Fruit fly (Drosophila melanogaster): ENCODE measurements around the gene GatA.

The GatA gene

dm6 chr3R:19074207-19074606, 45.5 kb upstream of the GatA start (continued):
- TF ChIP-seq ase (GFP tag; IDR thresholded peaks at IDR 0.05) (peak; percentile 54; the same call in 1 of the 3 replicates), D19B (GFP tag; optimal IDR thresholded peaks at IDR 0.05) (no peak), sisA (GFP tag; IDR thresholded peaks at IDR 0.05) (peak; percentile 56), CG1603 (tag; optimal IDR thresholded peaks at IDR 0.05) (peak; percentile 37), jumu (GFP tag; optimal IDR thresholded peaks at IDR 0.05) (peak; percentile 15), CG32772 (GFP tag; IDR thresholded peaks at IDR 0.05) (peak; percentile 28; the same call in 1 of the 2 replicates), hkb (optimal IDR thresholded peaks at IDR 0.05) (no peak), hkb (GFP tag; IDR thresholded peaks at IDR 0.05) (peak; percentile 62; the same call in 1 of the 2 replicates), Nf-YA (GFP tag; IDR thresholded peaks at IDR 0.05) (no peak), CG4424 (GFP tag; optimal IDR thresholded peaks at IDR 0.05) (peak; percentile 45), vvl (GFP tag; IDR thresholded peaks at IDR 0.05) (peak; percentile 37), CG2712 (tag; optimal IDR thresholded peaks at IDR 0.05) (peak; percentile 47), dysf (GFP tag; IDR thresholded peaks at IDR 0.05) (peak; percentile 21; the same call in 1 of the 3 replicates), CG6813 (GFP tag; optimal IDR thresholded peaks at IDR 0.05) (no peak), sens (GFP tag) (peak; percentile 78), dmrt99B (tag; optimal IDR thresholded peaks at IDR 0.05) (peak; percentile 3), gem (tag; optimal IDR thresholded peaks at IDR 0.05) (peak; percentile 12), esg (GFP tag; conservative IDR thresholded peaks at IDR 0.05) (0 out of 2 replicates have a peak, but pooled peaks have one; percentile 25), Xbp1 (GFP tag; optimal IDR thresholded peaks at IDR 0.05) (peak; percentile 19), bsh (GFP tag; optimal IDR thresholded peaks at IDR 0.05) (peak; percentile 45 to 53), CG10274 (GFP tag; optimal IDR thresholded peaks at IDR 0.05) (no peak), CG10366 (GFP tag; IDR thresholded peaks at IDR 0.05) (peak; percentile 28; the same call in 1 of the 2 replicates), ranshi (GFP tag; IDR thresholded peaks at IDR 0.05) (peak; percentile 34; the same call in 1 of the 2 replicates), oc (tag; optimal IDR thresholded peaks at IDR 0.05) (no peak), CG17328 (GFP tag; IDR thresholded peaks at IDR 0.05) (peak; percentile 64), CG13894 (tag; optimal IDR thresholded peaks at IDR 0.05) (no peak), HLH3B (GFP tag; IDR thresholded peaks at IDR 0.05) (peak; percentile 33; the same call in 1 of the 2 replicates), Dad (GFP tag; optimal IDR thresholded peaks at IDR 0.05) (no peak), dmrt11E (tag; optimal IDR thresholded peaks at IDR 0.05) (peak; percentile 18), CG5245 (GFP tag; optimal IDR thresholded peaks at IDR 0.05) (no peak), CG11504 (tag; optimal IDR thresholded peaks at IDR 0.05) (peak; percentile 10), ro (GFP tag; IDR thresholded peaks at IDR 0.05) (no peak), CG18262 (tag; optimal IDR thresholded peaks at IDR 0.05) (peak; percentile 35), eve (GFP tag; optimal IDR thresholded peaks at IDR 0.05) (no peak), CkIIα-i1 (GFP tag; IDR thresholded peaks at IDR 0.05) (no peak), H15 (GFP tag; IDR thresholded peaks at IDR 0.05) (peak; percentile 42; the same call in 1 of the 3 replicates), Ptx1 (GFP tag; IDR thresholded peaks at IDR 0.05) (peak; percentile 34; the same call in 1 of the 2 replicates), CG14710 (tag; optimal IDR thresholded peaks at IDR 0.05) (peak; percentile 10), Med (GFP tag) (peak; percentile 80), CG17829 (tag; optimal IDR thresholded peaks at IDR 0.05) (no peak), otp (GFP tag; IDR thresholded peaks at IDR 0.05) (peak; percentile 41; the same call in 1 of the 3 replicates), rib (GFP tag; IDR thresholded peaks at IDR 0.05) (no peak), H2.0 (GFP tag; IDR thresholded peaks at IDR 0.05) (0 out of 2 replicates have a peak, but pooled peaks have one; percentile 22), CG6689 (GFP tag; IDR thresholded peaks at IDR 0.05) (0 out of 2 replicates have a peak, but pooled peaks have one; percentile 17), Sox102F (GFP tag; optimal IDR thresholded peaks at IDR 0.05) (peak; percentile 7), CG14441 (GFP tag; IDR thresholded peaks at IDR 0.05) (0 out of 2 replicates have a peak, but pooled peaks have one; percentile 25), fd96Cb (tag; optimal IDR thresholded peaks at IDR 0.05) (peak; percentile 17), slbo (GFP tag; IDR thresholded peaks at IDR 0.05) (peak; percentile 31; the same call in 1 of the 2 replicates), zfh1 (GFP tag; IDR thresholded peaks at IDR 0.05) (0 out of 3 replicates have a peak, but pooled peaks have one; percentile 33), ci (GFP tag; IDR thresholded peaks at IDR 0.05) (0 out of 3 replicates have a peak, but pooled peaks have one; percentile 12), ken (GFP tag; IDR thresholded peaks at IDR 0.05) (peak; percentile 40; the same call in 1 of the 3 replicates)
